Worm (Caenorhabditis elegans): Measurements from ENCODE around the gene col-105.
"Not testable (repeated sequence)": the region's sequence is repeated elsewhere in the genome, so short reads cannot be mapped to it uniquely, and the experiment has no call there.

Gene col-105

DNA sequence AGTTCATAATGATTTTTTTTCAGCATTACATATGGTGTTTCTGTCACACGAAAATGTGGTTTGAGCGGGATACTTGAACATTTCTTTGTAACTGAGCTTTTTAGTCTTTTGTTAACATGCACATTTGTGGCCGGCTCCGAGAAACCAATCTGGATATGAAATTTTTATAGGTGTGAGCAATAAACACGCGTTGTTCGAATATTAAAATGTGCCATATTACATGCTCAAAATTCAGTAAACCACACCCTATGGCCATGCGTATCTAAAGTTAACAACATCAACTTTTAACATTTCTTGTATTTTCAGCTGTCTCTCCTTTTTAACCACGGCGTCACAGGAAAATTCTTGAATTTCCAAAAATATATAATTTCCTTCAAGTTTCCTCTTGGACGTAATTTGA lies 18.2 kb downstream of the col-105 start, which contains the start of gene F58F6.6:
Gene F58F6.6 (plus strand): TSS at position 301 of the 400 bp plus-strand sequence.
- TF ChIP-seq tab-1 (GFP tag; IDR thresholded peaks at IDR 0.05); flt-1 (GFP tag; IDR thresholded peaks at IDR 0.05); klf-2 (GFP tag; conservative IDR thresholded peaks at IDR 0.05): not testable (repeated sequence)

DNA sequence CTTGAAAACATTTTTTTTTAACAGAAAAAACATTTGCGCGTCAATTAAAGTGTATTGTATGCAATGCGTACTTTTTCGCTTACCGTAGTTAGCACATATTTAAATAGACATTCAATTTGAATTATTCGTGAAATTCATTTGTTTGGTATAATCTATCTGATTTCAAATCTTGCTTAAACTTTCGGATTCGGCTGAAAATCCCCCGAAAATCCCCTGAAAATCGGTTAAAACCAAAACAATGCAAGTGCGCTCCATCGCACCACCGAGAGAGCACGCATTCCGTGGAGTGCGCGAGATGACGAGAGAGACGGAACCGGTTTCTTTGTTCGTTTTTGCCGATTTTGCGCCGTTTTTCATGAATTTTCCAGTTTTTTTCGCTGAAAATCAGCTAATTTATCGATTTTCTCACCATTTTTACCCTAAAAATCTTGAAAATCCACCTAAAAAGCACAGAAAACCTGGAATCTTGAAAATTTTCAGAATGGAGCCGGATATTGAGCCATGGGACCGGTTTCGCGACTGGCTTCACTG lies 30.3 kb downstream of the col-105 start, which contains the start of gene F53H1.3:
Gene F53H1.3 (plus strand): TSS at position 481 of the 531 bp plus-strand sequence.
- TF ChIP-seq flt-1 (GFP tag; IDR thresholded peaks at IDR 0.05) (no peak), ztf-29 (GFP tag; IDR thresholded peaks at IDR 0.05) (no peak), med-1 (GFP tag; optimal IDR thresholded peaks at IDR 0.05; ENCODE audit: insufficient read depth) (no peak), tab-1 (GFP tag; IDR thresholded peaks at IDR 0.05) (no peak), ref-1 (GFP tag; conservative IDR thresholded peaks at IDR 0.05) (no peak), ztf-23 (GFP tag; IDR thresholded peaks at IDR 0.05) (no peak), klf-2 (GFP tag; conservative IDR thresholded peaks at IDR 0.05) (no peak), cog-1 (tag; optimal IDR thresholded peaks at IDR 0.05) (no peak), T22C8.4 (GFP tag; IDR thresholded peaks at IDR 0.05) (no peak)

DNA sequence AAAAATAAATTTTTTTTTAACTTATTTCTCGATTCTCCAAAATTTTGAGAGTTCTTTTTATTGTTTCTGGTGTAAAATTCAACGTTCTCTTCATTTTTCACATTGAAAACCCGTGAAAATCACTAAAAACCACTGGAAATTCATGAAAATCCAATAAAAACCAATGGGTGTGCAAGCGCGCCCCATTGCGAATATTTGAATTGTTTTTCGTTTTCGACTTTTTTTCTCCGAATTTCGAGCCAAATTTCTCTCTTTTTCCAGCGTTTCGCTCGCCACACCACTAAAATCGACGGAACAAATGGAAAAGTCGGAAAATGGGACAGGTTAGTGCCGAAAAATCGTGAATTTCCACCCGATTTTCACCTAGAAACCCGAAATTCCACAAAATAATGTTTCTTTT lies 48.7 kb downstream of the col-105 start:
- TF ChIP-seq ztf-29 (GFP tag; IDR thresholded peaks at IDR 0.05) (no peak), tab-1 (GFP tag; IDR thresholded peaks at IDR 0.05) (no peak), klf-2 (GFP tag; conservative IDR thresholded peaks at IDR 0.05) (no peak), cog-1 (tag; optimal IDR thresholded peaks at IDR 0.05) (no peak), ztf-23 (GFP tag; IDR thresholded peaks at IDR 0.05) (no peak), med-1 (GFP tag; optimal IDR thresholded peaks at IDR 0.05; ENCODE audit: insufficient read depth) (no peak), ref-1 (GFP tag; conservative IDR thresholded peaks at IDR 0.05) (no peak), flt-1 (GFP tag; IDR thresholded peaks at IDR 0.05) (no peak), T22C8.4 (GFP tag; IDR thresholded peaks at IDR 0.05) (no peak)

DNA sequence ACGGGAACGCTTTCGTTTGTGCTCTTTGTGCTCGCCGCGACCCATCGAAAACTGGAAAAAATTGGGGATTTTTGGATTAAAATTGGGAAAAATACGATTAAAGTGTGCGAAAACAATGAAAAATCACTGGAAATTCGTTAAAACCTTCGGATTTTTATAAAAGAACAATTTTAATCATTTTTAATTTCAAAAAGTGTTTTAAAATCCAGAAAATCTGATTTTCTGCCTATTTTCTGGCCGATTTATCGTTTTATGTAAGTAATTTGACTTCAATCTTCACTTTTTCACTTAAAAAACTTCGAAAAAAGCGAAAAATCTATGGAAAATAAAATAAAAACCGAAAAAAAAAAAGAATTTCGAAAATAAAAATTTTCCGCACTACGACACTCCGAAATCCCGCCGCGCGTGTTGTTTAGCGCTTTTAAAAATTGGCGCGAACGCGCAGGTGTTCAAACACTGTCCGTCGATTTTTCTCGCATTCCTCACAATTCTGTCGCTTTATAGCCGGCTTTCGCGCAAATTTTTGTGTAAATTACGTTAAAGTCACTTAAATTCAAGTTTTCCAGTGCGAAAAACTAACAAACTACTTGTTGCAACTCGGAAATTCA lies 49.3 kb downstream of the col-105 start, which contains the start of the genes ddx-46 and F53H1.4:
Gene ddx-46 (minus strand): TSS at position 51 of the 608 bp plus-strand sequence.
Gene F53H1.4 (plus strand): TSS at position 567 of the 608 bp plus-strand sequence.
- no peak for TF ChIP-seq ref-1 (GFP tag; conservative IDR thresholded peaks at IDR 0.05)
- no peak for TF ChIP-seq ztf-29 (GFP tag; IDR thresholded peaks at IDR 0.05)
- TF ChIP-seq flt-1 (GFP tag; IDR thresholded peaks at IDR 0.05): 0 out of 2 replicates have a peak, but pooled peaks have one; percentile 18
- TF ChIP-seq T22C8.4 (GFP tag; IDR thresholded peaks at IDR 0.05): no peak
- no peak for TF ChIP-seq klf-2 (GFP tag; conservative IDR thresholded peaks at IDR 0.05)
